Fruit fly (Drosophila melanogaster) whole organism, adult: Measurements from ENCODE around the gene CG44006.

Experiments used
- CG11617 ChIP-seq: fragments of 200-800 bp; sonication (Bioruptor generic); optimal IDR thresholded peaks from 2 replicates; lab custom pipeline; 2017; ENCODE audit warnings: mild to moderate bottlenecking, missing biosample characterization, missing genetic modification reagents, missing genetic modification characterization
- CG12768 ChIP-seq: fragments of 200-800 bp; sonication (Bioruptor generic); optimal IDR thresholded peaks from 2 replicates; lab custom pipeline; 2017; ENCODE audit warnings: missing biosample characterization, missing genetic modification characterization, mild to moderate bottlenecking, moderate library complexity, missing genetic modification reagents
- CG14711 ChIP-seq: fragments of 200-800 bp; sonication (Bioruptor generic); optimal IDR thresholded peaks from 2 replicates; lab custom pipeline; 2018; ENCODE audit warnings: missing biosample characterization, mild to moderate bottlenecking, missing genetic modification characterization, moderate library complexity
- CG1620 ChIP-seq: fragments of 200-800 bp; sonication (Bioruptor generic); optimal IDR thresholded peaks from 2 replicates; lab custom pipeline; 2016; ENCODE audit warnings: missing biosample characterization, missing genetic modification characterization
- CG33017 ChIP-seq: fragments of 200-800 bp; sonication (Bioruptor generic); optimal IDR thresholded peaks from 2 replicates; lab custom pipeline; 2018; ENCODE audit warnings: missing biosample characterization, mild to moderate bottlenecking, missing genetic modification characterization, moderate library complexity
- CG5204 ChIP-seq: fragments of 200-800 bp; sonication (Bioruptor generic); optimal IDR thresholded peaks from 2 replicates; lab custom pipeline; 2016; ENCODE audit warnings: missing biosample characterization, missing genetic modification characterization
- CG7045 ChIP-seq: fragments of 200-800 bp; sonication (Bioruptor generic); optimal IDR thresholded peaks from 2 replicates; lab custom pipeline; 2017; ENCODE audit warnings: missing biosample characterization, mild to moderate bottlenecking, missing genetic modification characterization
- CG7101 ChIP-seq: fragments of 200-800 bp; sonication (Bioruptor generic); optimal IDR thresholded peaks from 2 replicates; lab custom pipeline; 2018; ENCODE audit warnings: missing biosample characterization, mild to moderate bottlenecking, missing genetic modification characterization, moderate library complexity
- Clk ChIP-seq: fragments of 200-800 bp; sonication (Bioruptor generic); optimal IDR thresholded peaks from 2 replicates; lab custom pipeline; 2017; ENCODE audit warnings: missing biosample characterization, missing genetic modification characterization
- Crg-1 ChIP-seq: fragments of 200-800 bp; sonication (Bioruptor generic); optimal IDR thresholded peaks from 2 replicates; lab custom pipeline; 2016; ENCODE audit warnings: missing biosample characterization, missing genetic modification characterization
- Hr96 ChIP-seq: fragments of 200-800 bp; sonication (Bioruptor generic); optimal IDR thresholded peaks from 2 replicates; lab custom pipeline; 2016; ENCODE audit warnings: missing biosample characterization, missing genetic modification characterization
- Mnt ChIP-seq: fragments of 200-800 bp; sonication (Bioruptor generic); optimal IDR thresholded peaks from 2 replicates; lab custom pipeline; 2016; ENCODE audit warnings: missing biosample characterization, mild to moderate bottlenecking, missing genetic modification characterization
- bab1 ChIP-seq: fragments of 200-800 bp; sonication (Bioruptor generic); optimal IDR thresholded peaks from 3 replicates; lab custom pipeline; 2019; ENCODE audit warnings: missing biosample characterization, mild to moderate bottlenecking, missing genetic modification characterization, moderate library complexity
- cic ChIP-seq: fragments of 200-800 bp; sonication (Bioruptor generic); optimal IDR thresholded peaks from 2 replicates; lab custom pipeline; 2017; ENCODE audit warnings: missing biosample characterization, mild to moderate bottlenecking, missing genetic modification characterization, moderate library complexity
- cnc ChIP-seq, 2 experiments: fragments of >200 bp; optimal IDR thresholded peaks; 2 replicates each; lab custom pipeline; 2017
- kay ChIP-seq: fragments of 200-800 bp; sonication (Bioruptor generic); peaks from one replicate; lab custom pipeline; 2016; ENCODE audit warnings: missing biosample characterization, missing genetic modification characterization, borderline replicate concordance
- ovo ChIP-seq: fragments of 200-800 bp; sonication (Bioruptor generic); optimal IDR thresholded peaks from 2 replicates; lab custom pipeline; 2016; ENCODE audit warnings: missing biosample characterization, missing genetic modification characterization
- pad ChIP-seq: fragments of 200-800 bp; sonication (Bioruptor generic); optimal IDR thresholded peaks from 3 replicates; lab custom pipeline; 2017; ENCODE audit warnings: missing biosample characterization, missing genetic modification characterization, mild to moderate bottlenecking, moderate library complexity, missing genetic modification reagents
- tj ChIP-seq: fragments of 200-800 bp; sonication (Bioruptor generic); optimal IDR thresholded peaks from 3 replicates; lab custom pipeline; 2017; ENCODE audit warnings: missing biosample characterization, mild to moderate bottlenecking, missing genetic modification characterization, moderate library complexity
- toe ChIP-seq: fragments of 200-800 bp; sonication (Bioruptor generic); optimal IDR thresholded peaks from 2 replicates; lab custom pipeline; 2016; ENCODE audit warnings: missing biosample characterization, missing genetic modification characterization

Gene CG44006

DNA sequence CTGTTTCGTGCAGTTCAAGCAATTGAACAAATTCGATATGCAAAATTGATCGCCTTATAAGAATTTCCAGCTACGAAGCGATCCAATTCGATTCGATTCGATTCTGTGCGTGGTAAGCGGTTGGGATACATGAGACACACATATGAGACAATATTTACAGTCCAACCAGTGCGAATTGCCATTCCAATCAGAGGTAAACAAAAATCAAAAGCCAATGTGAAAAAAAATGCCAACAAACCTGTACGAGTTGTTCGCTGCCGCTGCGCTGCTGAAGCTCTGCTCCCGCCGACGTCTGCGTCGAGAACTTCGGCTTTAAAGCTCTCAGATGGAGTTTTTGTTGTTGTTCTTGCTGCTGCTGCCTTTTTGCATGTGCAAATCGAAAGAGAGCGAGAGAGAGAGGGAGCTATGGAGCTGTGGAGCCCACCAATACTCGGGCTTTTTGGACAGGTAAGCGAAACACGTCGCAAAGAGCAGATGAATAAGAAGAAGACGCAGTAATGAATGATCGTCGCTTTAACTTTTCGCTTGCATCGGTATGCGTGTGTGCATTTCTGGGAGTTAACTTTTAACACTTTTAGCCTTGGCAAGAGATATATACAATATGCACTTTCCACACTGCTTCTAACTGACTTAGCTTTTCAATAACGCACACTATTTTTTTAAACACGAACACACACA lies 35.5 kb upstream of the CG44006 start:
- peak; percentile 39 for TF ChIP-seq cic (GFP tag; lab: Kevin White, UChicago)
- TF ChIP-seq bab1 (GFP tag; lab: Kevin White, UChicago) = no peak
- no peak for TF ChIP-seq cnc (optimal IDR thresholded peaks at IDR 0.05; lab: Kevin White, UChicago)
- no peak for TF ChIP-seq CG12768
- TF ChIP-seq tj (GFP tag; lab: Kevin White, UChicago) = peak; percentile 96

DNA sequence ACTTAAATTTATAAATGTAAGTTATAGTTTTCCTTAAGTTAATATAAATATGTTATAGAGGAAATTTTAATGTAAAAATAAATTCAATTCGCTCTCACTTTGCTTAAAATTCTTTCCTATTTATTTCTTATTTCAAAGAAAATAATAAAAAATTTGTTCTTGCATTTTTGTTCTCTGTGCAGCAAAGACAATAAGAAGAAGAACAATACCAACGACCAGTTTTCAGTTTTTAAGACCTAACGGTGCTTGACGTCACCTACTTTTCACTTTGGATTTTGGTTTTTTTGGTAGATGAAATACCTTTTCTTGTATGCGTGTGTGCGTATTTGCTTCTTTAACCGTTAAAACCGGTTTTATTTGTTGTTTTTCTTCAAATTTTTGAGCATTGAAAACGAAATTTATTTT lies 32.2 kb upstream of the CG44006 start:
- TF ChIP-seq cic (GFP tag; lab: Kevin White, UChicago) (no peak), CG5204 (GFP tag; lab: Kevin White, UChicago) (no peak), Hr96 (GFP tag; lab: Kevin White, UChicago) (no peak), CG1620 (GFP tag; lab: Kevin White, UChicago) (no peak), toe (no peak), bab1 (GFP tag; lab: Kevin White, UChicago) (no peak), CG14711 (tag; lab: Kevin White, UChicago) (no peak), CG11617 (no peak), CG7045 (GFP tag; lab: Kevin White, UChicago) (no peak), Mnt (GFP tag; lab: Kevin White, UChicago) (no peak), ovo (GFP tag; lab: Kevin White, UChicago) (no peak)

DNA sequence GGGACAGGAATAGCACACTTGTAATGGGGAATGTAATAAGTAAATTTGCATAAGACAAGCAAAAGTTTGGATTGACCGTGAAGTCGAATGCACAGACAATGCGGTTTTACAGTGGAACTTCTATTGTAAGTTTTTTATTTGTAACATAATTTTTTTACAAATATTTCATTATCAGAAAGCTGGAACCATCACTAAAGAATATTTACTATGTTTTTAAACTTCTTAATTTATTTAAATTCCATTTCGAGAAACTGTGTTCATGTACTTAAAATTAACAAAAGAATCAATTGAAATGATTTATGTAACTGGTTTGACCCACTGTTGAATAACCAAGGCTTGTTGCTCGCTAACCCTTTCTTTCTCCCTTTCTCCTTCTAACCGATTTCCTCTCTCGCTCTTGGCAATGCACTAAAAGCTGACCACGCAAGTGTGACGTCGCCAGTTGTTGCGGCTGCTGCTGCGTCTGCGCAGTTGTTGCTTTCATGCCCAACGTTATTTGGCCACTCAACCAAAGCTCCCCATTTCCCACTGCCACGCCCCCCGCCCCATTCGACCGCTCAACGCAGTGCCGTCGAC lies 31.6 kb upstream of the CG44006 start:
- TF ChIP-seq bab1 (GFP tag; lab: Kevin White, UChicago) (peak; percentile 1), Hr96 (GFP tag; lab: Kevin White, UChicago) (no peak), CG7101 (tag; lab: Kevin White, UChicago) (no peak), tj (GFP tag; lab: Kevin White, UChicago) (peak; percentile 74), CG5204 (GFP tag; lab: Kevin White, UChicago) (no peak)

DNA sequence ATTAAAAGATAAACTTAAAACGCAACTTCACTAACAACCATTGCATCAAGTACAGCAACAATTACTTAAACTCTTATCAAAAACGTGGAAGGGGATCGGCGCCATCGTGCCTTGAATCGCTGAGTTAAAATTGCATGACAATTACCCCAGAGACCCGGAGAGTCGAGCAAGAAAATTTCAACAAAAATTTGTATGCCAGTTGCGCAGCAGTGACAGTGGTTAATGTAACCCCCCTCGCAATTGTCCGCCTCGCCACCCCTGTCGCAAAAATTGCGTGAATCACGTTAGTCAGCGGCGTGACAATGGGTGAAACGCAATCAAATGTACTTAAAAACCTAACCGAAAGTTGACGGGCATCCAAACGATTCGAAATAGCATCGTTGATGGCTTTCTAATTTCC lies 29.8 kb upstream of the CG44006 start:
- TF ChIP-seq CG12768 = no peak
- no peak for TF ChIP-seq cic (GFP tag; lab: Kevin White, UChicago)
- TF ChIP-seq pad (GFP tag; lab: Kevin White, UChicago) = no peak
- TF ChIP-seq toe = no peak

DNA sequence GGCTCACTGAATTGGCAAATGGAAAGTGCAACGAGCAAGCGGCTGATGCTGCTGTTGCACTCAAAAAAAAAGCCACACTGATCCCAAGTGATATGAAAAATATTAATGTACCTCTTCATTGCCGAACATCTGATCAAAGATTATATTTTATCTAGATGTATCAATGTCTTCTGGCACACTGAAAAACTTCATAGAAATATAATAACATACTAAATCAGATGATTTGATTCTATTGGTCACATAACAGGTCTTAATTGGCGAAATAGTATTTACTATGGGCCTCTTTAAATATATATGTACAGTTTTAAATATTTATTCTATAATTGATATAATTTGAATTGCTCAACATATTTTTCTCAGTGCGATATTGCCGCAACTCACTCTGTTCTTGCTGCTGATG lies 26.8 kb upstream of the CG44006 start:
- TF ChIP-seq pad (GFP tag; lab: Kevin White, UChicago) = no peak
- TF ChIP-seq Clk (GFP tag; lab: Kevin White, UChicago) = no peak
- no peak for TF ChIP-seq ovo (GFP tag; lab: Kevin White, UChicago)
- no peak for TF ChIP-seq Crg-1 (GFP tag; lab: Kevin White, UChicago)
- TF ChIP-seq Hr96 (GFP tag; lab: Kevin White, UChicago) = no peak
- no peak for TF ChIP-seq CG5204 (GFP tag; lab: Kevin White, UChicago)
- no peak for TF ChIP-seq CG33017 (tag; lab: Kevin White, UChicago)
- no peak for TF ChIP-seq CG1620 (GFP tag; lab: Kevin White, UChicago)
- TF ChIP-seq CG11617 = no peak
- TF ChIP-seq bab1 (GFP tag; lab: Kevin White, UChicago) = no peak
- TF ChIP-seq cnc (optimal IDR thresholded peaks at IDR 0.05; lab: Kevin White, UChicago) = no peak
- TF ChIP-seq CG12768 = no peak
- TF ChIP-seq Mnt (GFP tag; lab: Kevin White, UChicago) = no peak
- TF ChIP-seq tj (GFP tag; lab: Kevin White, UChicago) = no peak
- TF ChIP-seq CG7101 (tag; lab: Kevin White, UChicago) = no peak
- TF ChIP-seq CG7045 (GFP tag; lab: Kevin White, UChicago) = no peak

dm6 chr3L:18093875-18094274 lies 23.9 kb upstream of the CG44006 start:
- TF ChIP-seq tj (GFP tag; lab: Kevin White, UChicago) = no peak
- no peak for TF ChIP-seq kay (GFP tag; lab: Kevin White, UChicago)
- no peak for TF ChIP-seq Hr96 (GFP tag; lab: Kevin White, UChicago)
- TF ChIP-seq CG33017 (tag; lab: Kevin White, UChicago) = no peak
- no peak for TF ChIP-seq Crg-1 (GFP tag; lab: Kevin White, UChicago)

DNA sequence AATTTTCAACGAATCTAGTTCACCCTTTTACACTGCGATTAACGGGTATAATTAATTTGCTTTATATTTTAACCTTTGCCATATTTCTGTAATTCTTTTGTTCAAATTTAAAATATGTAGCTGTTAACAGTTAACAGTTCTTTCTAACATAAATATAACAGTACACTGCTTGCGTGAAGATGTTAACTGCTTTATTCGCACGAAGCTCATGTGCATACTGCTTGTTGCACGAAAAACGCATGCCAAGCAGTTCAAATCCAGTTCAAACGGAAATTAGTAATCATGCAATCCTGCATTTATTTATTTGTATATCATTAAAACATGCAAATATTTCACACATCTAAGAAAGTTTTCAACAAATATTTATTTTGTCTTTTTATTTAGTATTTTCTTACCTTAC lies 18.1 kb upstream of the CG44006 start:
- no peak for TF ChIP-seq bab1 (GFP tag; lab: Kevin White, UChicago)
- peak; percentile 21 for TF ChIP-seq ovo (GFP tag; lab: Kevin White, UChicago)
- TF ChIP-seq CG14711 (tag; lab: Kevin White, UChicago) = peak; percentile 16
- TF ChIP-seq CG7101 (tag; lab: Kevin White, UChicago) = no peak
- peak; percentile 21 for TF ChIP-seq toe
